Fruit fly (Drosophila melanogaster): ENCODE data around the gene Glyp.
A peak's percentile ranks its signal among the peaks of the same experiment; 100 is the strongest.

DNA sequence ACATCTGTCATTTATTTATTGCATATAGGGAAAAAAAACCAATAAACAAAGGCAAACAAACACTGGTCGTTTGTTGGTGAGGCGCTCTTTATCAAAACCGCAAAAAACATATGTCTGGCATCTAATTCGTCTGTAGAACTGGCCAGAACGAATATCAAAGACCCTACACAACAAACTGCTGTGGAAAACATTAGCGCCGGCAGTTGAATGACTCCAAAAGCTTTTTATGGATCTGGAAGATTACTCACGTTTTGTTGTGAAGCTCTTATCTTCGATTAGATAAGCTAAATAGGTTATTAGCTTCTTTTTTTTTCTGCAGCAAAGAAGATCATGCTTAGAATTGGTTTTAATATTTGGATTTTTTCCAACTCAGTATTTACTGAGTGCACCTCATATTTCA lies 2.4 kb downstream of the Glyp start:
- TF ChIP-seq kay (GFP tag; ENCODE audit: borderline replicate concordance) (no peak), bab1 (GFP tag; optimal IDR thresholded peaks at IDR 0.05) (peak; percentile 15), cic (GFP tag; optimal IDR thresholded peaks at IDR 0.05) (no peak), CG12768 (GFP tag; optimal IDR thresholded peaks at IDR 0.05) (no peak), Hr96 (GFP tag; optimal IDR thresholded peaks at IDR 0.05) (no peak)
